Worm (Caenorhabditis elegans) whole organism, L1 larva: ENCODE data around the gene srw-2.

Experiments
- F16B12.6 ChIP-seq: fragments of 150-350 bp; optimal IDR thresholded peaks from 2 replicates; lab custom pipeline; 2014; ENCODE audit warnings: missing biosample characterization, missing genetic modification characterization
- alr-1 ChIP-seq: fragments of 200-800 bp; sonication (Bioruptor generic); optimal IDR thresholded peaks from 2 replicates; lab custom pipeline; 2018; ENCODE audit warnings: borderline replicate concordance, mild to moderate bottlenecking, missing genetic modification characterization, missing compliant biosample characterization
- aly-2 ChIP-seq: fragments of 150-350 bp; optimal IDR thresholded peaks from 2 replicates; lab custom pipeline; 2014; ENCODE audit warnings: missing biosample characterization, missing genetic modification characterization
- ama-1 ChIP-seq: fragments of 150-350 bp; optimal IDR thresholded peaks from 2 replicates; lab custom pipeline; 2014
- ceh-8 ChIP-seq: fragments of 200-800 bp; sonication (Bioruptor generic); optimal IDR thresholded peaks from 2 replicates; lab custom pipeline; 2018; ENCODE audit warnings: mild to moderate bottlenecking, missing genetic modification characterization, moderate library complexity, missing compliant biosample characterization
- ceh-90 ChIP-seq: sonication (generic microtip); optimal IDR thresholded peaks from 2 replicates; lab custom pipeline; 2016; ENCODE audit warnings: missing genetic modification characterization, missing compliant biosample characterization
- ces-1 ChIP-seq: fragments of 150-350 bp; optimal IDR thresholded peaks from 2 replicates; lab custom pipeline; 2014; ENCODE audit warnings: missing biosample characterization, missing genetic modification reagents, missing genetic modification characterization
- dpl-1 ChIP-seq, 3 experiments: fragments of 150-350 bp in 2 of 3; sonication (generic microtip) in 1 of 3; optimal IDR thresholded peaks; 2 replicates each; lab custom pipeline; 2014 to 2017; ENCODE audit warnings: missing biosample characterization in 3 of 3, missing genetic modification characterization in 3 of 3, missing genetic modification reagents in 3 of 3
- efl-1 ChIP-seq, 4 experiments: fragments of 150-350 bp; optimal IDR thresholded peaks in 3 of 4; peaks in 1 of 4; 1 replicate in 1 of 4; 2 replicates in 3 of 4; lab custom pipeline; 2014; ENCODE audit warnings: missing biosample characterization in 2 of 4, missing genetic modification characterization in 2 of 4, missing genetic modification reagents in 2 of 4
- efl-3 ChIP-seq: fragments of 200-800 bp; sonication (Bioruptor generic); optimal IDR thresholded peaks from 2 replicates; lab custom pipeline; 2018; ENCODE audit warnings: mild to moderate bottlenecking, missing genetic modification characterization, missing compliant biosample characterization
- fkh-10 ChIP-seq: sonication (generic microtip); optimal IDR thresholded peaks from 2 replicates; lab custom pipeline; 2017; ENCODE audit warnings: missing biosample characterization, missing genetic modification reagents, missing genetic modification characterization
- fkh-8 ChIP-seq: sonication (generic microtip); optimal IDR thresholded peaks from 2 replicates; lab custom pipeline; 2016; ENCODE audit warnings: mild to moderate bottlenecking, missing genetic modification characterization, missing compliant biosample characterization
- fos-1 ChIP-seq: fragments of 150-350 bp; optimal IDR thresholded peaks from 2 replicates; lab custom pipeline; 2014; ENCODE audit warnings: missing biosample characterization, missing genetic modification characterization
- grh-1 ChIP-seq: fragments of 200-800 bp; sonication (Bioruptor generic); IDR thresholded peaks from 2 replicates; pipeline ENCODE4 v1.3.6; 2022; ENCODE audit warnings: missing genetic modification reagents, missing genetic modification characterization, missing compliant biosample characterization
- hpl-2 ChIP-seq: fragments of 150-350 bp; optimal IDR thresholded peaks from 2 replicates; lab custom pipeline; 2014; ENCODE audit warnings: missing biosample characterization, missing genetic modification reagents, missing genetic modification characterization
- lin-39 ChIP-seq: fragments of 150-350 bp; optimal IDR thresholded peaks from 2 replicates; lab custom pipeline; 2014; ENCODE audit warnings: missing biosample characterization, missing genetic modification reagents, missing genetic modification characterization
- lir-3 ChIP-seq: sonication (generic microtip); optimal IDR thresholded peaks from 2 replicates; lab custom pipeline; 2016; ENCODE audit warnings: mild to moderate bottlenecking, missing genetic modification characterization, moderate library complexity, missing compliant biosample characterization; ENCODE audit not compliant: poor library complexity
- mef-2 ChIP-seq: fragments of 150-350 bp; optimal IDR thresholded peaks from 2 replicates; lab custom pipeline; 2014; ENCODE audit warnings: missing biosample characterization, missing genetic modification characterization
- mep-1 ChIP-seq: fragments of 150-350 bp; optimal IDR thresholded peaks from 2 replicates; lab custom pipeline; 2014; ENCODE audit warnings: missing biosample characterization, missing genetic modification characterization
- nhr-12 ChIP-seq: sonication (generic microtip); optimal IDR thresholded peaks from 2 replicates; lab custom pipeline; 2017; ENCODE audit warnings: missing biosample characterization, missing genetic modification characterization
- nhr-237 ChIP-seq: fragments of 150-350 bp; optimal IDR thresholded peaks from 2 replicates; lab custom pipeline; 2014; ENCODE audit warnings: missing biosample characterization, missing genetic modification characterization
- nhr-71 ChIP-seq: sonication (generic microtip); optimal IDR thresholded peaks from 2 replicates; lab custom pipeline; 2016; ENCODE audit warnings: mild to moderate bottlenecking, missing genetic modification characterization, moderate library complexity, missing compliant biosample characterization
- nhr-76 ChIP-seq: sonication (generic microtip); optimal IDR thresholded peaks from 2 replicates; lab custom pipeline; 2017; ENCODE audit warnings: missing biosample characterization, missing genetic modification characterization
- nhr-84 ChIP-seq: sonication (generic microtip); optimal IDR thresholded peaks from 2 replicates; lab custom pipeline; 2017; ENCODE audit warnings: missing biosample characterization, missing genetic modification characterization
- pag-3 ChIP-seq: sonication (generic microtip); optimal IDR thresholded peaks from 2 replicates; lab custom pipeline; 2017; ENCODE audit warnings: missing genetic modification characterization, mild to moderate bottlenecking, missing compliant biosample characterization, antibody characterized with exemption, borderline replicate concordance; ENCODE audit not compliant: insufficient read depth
- pqm-1 ChIP-seq: sonication (generic microtip); optimal IDR thresholded peaks from 3 replicates; lab custom pipeline; 2017; ENCODE audit warnings: missing biosample characterization, missing genetic modification characterization
- snpc-4 ChIP-seq: fragments of 150-350 bp; optimal IDR thresholded peaks from 2 replicates; lab custom pipeline; 2014; ENCODE audit warnings: missing biosample characterization, missing genetic modification characterization
- sox-4 ChIP-seq: sonication (generic microtip); optimal IDR thresholded peaks from 2 replicates; lab custom pipeline; 2016; ENCODE audit warnings: missing genetic modification characterization, missing compliant biosample characterization
- sptf-1 ChIP-seq: fragments of 150-350 bp; optimal IDR thresholded peaks from 2 replicates; lab custom pipeline; 2014; ENCODE audit warnings: missing biosample characterization, missing genetic modification characterization
- swsn-7 ChIP-seq: sonication (generic microtip); optimal IDR thresholded peaks from 2 replicates; lab custom pipeline; 2016; ENCODE audit warnings: missing genetic modification characterization, missing compliant biosample characterization
- tbx-2 ChIP-seq: sonication (generic microtip); optimal IDR thresholded peaks from 2 replicates; lab custom pipeline; 2016; ENCODE audit warnings: missing genetic modification characterization, missing compliant biosample characterization
- unc-130 ChIP-seq: fragments of 150-350 bp; optimal IDR thresholded peaks from 2 replicates; lab custom pipeline; 2017; ENCODE audit warnings: missing biosample characterization, missing genetic modification characterization, inconsistent platforms
- unc-30 ChIP-seq: sonication (generic microtip); optimal IDR thresholded peaks from 2 replicates; lab custom pipeline; 2017; ENCODE audit warnings: missing biosample characterization, missing genetic modification characterization
- unc-62 ChIP-seq: fragments of 150-350 bp; optimal IDR thresholded peaks from 2 replicates; lab custom pipeline; 2014; ENCODE audit warnings: missing biosample characterization, missing genetic modification reagents, missing genetic modification characterization
- unc-98 ChIP-seq: fragments of 200-800 bp; sonication (Bioruptor generic); IDR thresholded peaks from 2 replicates; pipeline ENCODE4 v1.3.6; 2022; ENCODE audit warnings: missing genetic modification characterization, missing compliant biosample characterization
- vab-15 ChIP-seq: sonication (generic microtip); optimal IDR thresholded peaks from 2 replicates; lab custom pipeline; 2017; ENCODE audit warnings: missing genotype, mild to moderate bottlenecking, missing genetic modification characterization, missing compliant biosample characterization
- xbp-1 ChIP-seq: sonication (generic microtip); optimal IDR thresholded peaks from 2 replicates; lab custom pipeline; 2016; ENCODE audit warnings: missing genetic modification characterization, missing compliant biosample characterization
- zip-4 ChIP-seq: fragments of 200-800 bp; sonication (Bioruptor generic); optimal IDR thresholded peaks from 2 replicates; lab custom pipeline; 2018; ENCODE audit warnings: mild to moderate bottlenecking, missing genetic modification characterization, moderate library complexity, missing compliant biosample characterization

srw-2 gene

ce11 chrV:2830817-2831216, at the start of gene srw-2:
Gene srw-2, plus strand, starts transcription at chrV:2830878.
- TF ChIP-seq nhr-76 (tag; lab: Kevin White, UChicago) (no peak), lin-39 (tag; lab: Kevin White, UChicago) (no peak), mef-2 (tag; lab: Kevin White, UChicago) (no peak), sptf-1 (tag; lab: Kevin White, UChicago) (no peak), unc-30 (no peak), zip-4 (GFP tag; lab: Kevin White, UChicago) (no peak), alr-1 (tag; lab: Kevin White, UChicago) (no peak), ceh-8 (no peak), pqm-1 (tag; lab: Kevin White, UChicago) (no peak), snpc-4 (no peak), lir-3 (tag; lab: Kevin White, UChicago) (no peak), swsn-7 (no peak), hpl-2 (GFP tag; lab: Kevin White, UChicago) (no peak), nhr-12 (tag; lab: Kevin White, UChicago) (no peak), nhr-71 (no peak), ces-1 (GFP tag; lab: Kevin White, UChicago) (no peak)

- TF ChIP-seq efl-1 (optimal IDR thresholded peaks at IDR 0.05; lab: Kevin White, UChicago) (no peak), efl-1 (GFP tag; optimal IDR thresholded peaks at IDR 0.05 in 1 of 2; lab: Kevin White, UChicago) (peak in 1 of 2 experiments; percentile 68), unc-130 (tag; lab: Kevin White, UChicago) (no peak)
Measured at ce11 chrV:2792958-2793357, 37.7 kb upstream of the srw-2 start.

DNA sequence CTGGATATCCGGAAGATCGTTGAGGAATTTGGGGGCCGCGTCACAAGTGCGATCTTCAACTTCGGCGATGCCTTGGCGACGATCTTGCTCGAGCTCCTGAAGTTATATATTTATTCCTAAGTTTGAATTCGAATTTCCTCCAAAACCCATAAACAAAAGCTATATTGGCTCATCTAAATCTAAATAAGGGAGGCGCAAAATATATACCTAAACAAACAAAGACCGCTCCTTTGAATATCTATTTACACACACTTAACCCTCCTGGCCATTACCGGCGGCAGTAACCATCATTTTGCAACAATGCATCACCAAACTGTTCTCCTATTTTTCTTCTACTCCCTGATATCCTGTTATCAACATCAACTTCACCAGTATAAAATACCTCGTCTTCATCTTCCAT, 34.7 kb upstream of the srw-2 start, which contains the start of gene F54E2.2:
Gene F54E2.2 (plus strand): TSS at position 301 of the 400 bp plus-strand sequence.
- TF ChIP-seq tbx-2 (tag; lab: Kevin White, UChicago) (no peak), unc-62 (no peak), grh-1 (GFP tag; lab: Robert Waterston, UW) (no peak), dpl-1 (GFP tag; optimal IDR thresholded peaks at IDR 0.05; lab: Kevin White, UChicago) (no peak), aly-2 (no peak), sox-4 (tag; lab: Kevin White, UChicago) (no peak), nhr-84 (tag; lab: Kevin White, UChicago) (no peak), fkh-10 (no peak)

DNA sequence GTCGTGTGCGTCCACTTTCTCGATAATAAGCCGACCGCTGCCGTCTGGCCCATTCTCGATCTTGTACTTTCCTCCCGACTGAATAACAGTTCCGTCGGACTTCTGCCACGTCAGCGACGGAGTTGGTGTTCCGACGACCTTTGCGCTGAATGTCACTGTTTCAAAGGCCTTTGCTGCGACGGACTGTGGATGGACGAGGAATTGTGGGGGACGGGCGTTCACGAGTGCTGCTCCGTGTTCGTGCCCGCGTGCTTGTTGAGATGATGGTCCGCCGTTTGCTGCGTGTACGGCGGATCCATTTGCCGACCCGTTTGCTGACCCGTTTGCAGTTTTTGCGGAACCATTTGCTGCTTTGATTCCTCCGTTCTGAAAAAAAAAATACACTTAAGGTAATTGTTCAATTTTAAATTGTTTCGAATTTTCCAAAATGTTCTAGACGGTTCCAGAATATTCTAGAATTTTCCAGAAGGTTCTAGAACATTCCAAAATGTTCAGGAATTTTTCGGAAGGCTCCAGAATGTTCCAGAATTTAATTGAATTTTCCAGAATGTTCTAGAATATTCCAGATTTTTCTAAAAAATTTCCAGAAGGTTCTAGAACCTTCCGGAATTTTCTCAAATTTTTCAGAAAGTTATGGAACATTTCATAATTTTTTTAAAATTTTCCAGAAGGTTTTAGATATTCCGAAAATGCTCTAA, 31.4 kb upstream of the srw-2 start:
- TF ChIP-seq ama-1 (lab: Kevin White, UChicago) (no peak), xbp-1 (tag; lab: Kevin White, UChicago) (no peak), F16B12.6 (no peak), lin-39 (tag; lab: Kevin White, UChicago) (no peak), mep-1 (tag; lab: Kevin White, UChicago) (no peak), fos-1 (tag; lab: Kevin White, UChicago) (no peak), ceh-90 (tag; lab: Kevin White, UChicago) (no peak), grh-1 (GFP tag; lab: Robert Waterston, UW) (no peak), sox-4 (tag; lab: Kevin White, UChicago) (no peak), nhr-237 (no peak), alr-1 (tag; lab: Kevin White, UChicago) (no peak), fkh-8 (tag; lab: Kevin White, UChicago) (no peak), efl-3 (GFP tag; lab: Kevin White, UChicago) (no peak), pag-3 (tag; lab: Kevin White, UChicago) (no peak), vab-15 (tag; lab: Kevin White, UChicago) (no peak), unc-98 (GFP tag; lab: Robert Waterston, UW) (no peak)
